Fruit fly (Drosophila melanogaster): Measurements from ENCODE around the gene Pkc98E.

Pkc98E gene

DNA sequence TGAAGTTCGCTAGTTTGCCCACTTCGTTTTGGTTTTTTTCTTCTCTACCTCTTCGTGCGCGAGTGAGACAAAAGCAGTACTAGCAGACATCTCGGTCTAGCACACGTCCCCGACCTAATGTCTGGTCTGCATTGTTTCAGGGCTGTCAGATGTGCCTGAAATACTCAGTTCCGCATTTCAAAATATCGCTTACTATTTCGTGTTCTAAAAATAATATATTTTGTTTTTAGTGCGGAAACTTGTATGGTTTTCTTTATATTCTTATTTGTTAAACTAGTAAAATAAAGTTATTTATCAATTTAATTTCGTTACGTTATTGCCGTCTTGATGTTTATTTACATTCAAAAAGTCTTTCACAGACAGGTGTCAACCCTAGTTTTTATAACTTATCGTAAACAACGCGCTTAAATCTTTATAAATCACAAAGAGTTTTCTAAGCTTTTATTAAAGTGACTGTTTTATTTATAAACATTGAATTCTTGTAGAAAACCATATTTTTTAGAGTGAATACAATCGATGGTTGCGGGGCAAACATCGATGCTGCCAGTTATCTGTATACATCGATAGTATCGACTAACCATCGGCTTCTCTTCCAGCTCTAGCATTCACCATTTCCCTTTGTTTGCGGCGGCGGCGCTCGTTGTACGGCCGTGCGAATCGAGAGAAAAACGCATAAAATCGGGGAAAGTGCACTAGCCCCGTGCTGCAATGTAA is 24.4 kb downstream of the Pkc98E start (continued):
- TF ChIP-seq Sox15 (GFP tag; optimal IDR thresholded peaks at IDR 0.05), result peak; percentile 69
- TF ChIP-seq Sox14 (GFP tag; optimal IDR thresholded peaks at IDR 0.05), result peak; percentile 81
- peak; percentile 58 for TF ChIP-seq acj6 (GFP tag; optimal IDR thresholded peaks at IDR 0.05)
- TF ChIP-seq eg (GFP tag; IDR thresholded peaks at IDR 0.05), result no peak
- peak; percentile 50 for TF ChIP-seq cyc (GFP tag; optimal IDR thresholded peaks at IDR 0.05)
- TF ChIP-seq CG10669 (GFP tag; optimal IDR thresholded peaks at IDR 0.05), result peak; percentile 72
- TF ChIP-seq Eip75B (GFP tag; optimal IDR thresholded peaks at IDR 0.05), result peak; percentile 55
- TF ChIP-seq CG3032 (tag; optimal IDR thresholded peaks at IDR 0.05), result peak; percentile 78
- TF ChIP-seq dsx (GFP tag; optimal IDR thresholded peaks at IDR 0.05; ENCODE audit: poor library complexity, severe bottlenecking), result peak; percentile 32
- TF ChIP-seq CG31627 (GFP tag; optimal IDR thresholded peaks at IDR 0.05), result peak; percentile 62
- TF ChIP-seq topi (GFP tag; optimal IDR thresholded peaks at IDR 0.05), result peak; percentile 57
- peak; percentile 77 for TF ChIP-seq CG34406 (GFP tag; optimal IDR thresholded peaks at IDR 0.05)

DNA sequence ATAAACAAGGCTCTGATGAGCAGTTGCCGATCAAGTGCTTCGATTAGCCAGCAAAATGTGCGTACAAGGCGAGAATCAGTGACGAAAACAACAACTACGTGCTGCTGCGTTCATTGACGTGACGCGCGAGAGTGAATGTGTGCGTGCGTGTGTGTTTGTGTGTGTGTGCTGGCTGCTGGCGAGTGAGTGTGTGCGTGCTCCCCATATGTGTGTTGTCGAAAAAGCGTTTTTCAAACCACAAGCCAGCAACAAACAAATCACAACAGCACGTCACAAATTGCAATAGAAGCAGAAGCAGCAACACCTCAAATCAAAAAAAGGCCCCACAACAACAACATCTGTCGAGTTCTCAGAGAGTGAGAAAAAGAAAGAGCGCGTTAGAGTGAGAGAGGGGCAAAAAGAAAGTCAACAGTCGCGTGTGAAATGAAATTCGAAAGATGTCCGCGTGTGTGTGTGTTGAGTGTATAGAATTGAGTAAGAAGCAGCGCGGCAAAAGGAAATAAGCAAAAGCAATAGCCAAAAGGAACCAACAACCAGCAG is 25.0 kb downstream of the Pkc98E start:
- no peak for TF ChIP-seq CG3919 (GFP tag; optimal IDR thresholded peaks at IDR 0.05)
- no peak for TF ChIP-seq svp (GFP tag)
- TF ChIP-seq salr (GFP tag; optimal IDR thresholded peaks at IDR 0.05), result peak in 1 of 2 experiments; percentile 15
- no peak for TF ChIP-seq Ets96B (tag; optimal IDR thresholded peaks at IDR 0.05)
- TF ChIP-seq CG1621 (tag; optimal IDR thresholded peaks at IDR 0.05), result no peak
- no peak for TF ChIP-seq CG32006 (GFP tag; optimal IDR thresholded peaks at IDR 0.05)
- TF ChIP-seq Eip75B (GFP tag; optimal IDR thresholded peaks at IDR 0.05), result no peak

DNA sequence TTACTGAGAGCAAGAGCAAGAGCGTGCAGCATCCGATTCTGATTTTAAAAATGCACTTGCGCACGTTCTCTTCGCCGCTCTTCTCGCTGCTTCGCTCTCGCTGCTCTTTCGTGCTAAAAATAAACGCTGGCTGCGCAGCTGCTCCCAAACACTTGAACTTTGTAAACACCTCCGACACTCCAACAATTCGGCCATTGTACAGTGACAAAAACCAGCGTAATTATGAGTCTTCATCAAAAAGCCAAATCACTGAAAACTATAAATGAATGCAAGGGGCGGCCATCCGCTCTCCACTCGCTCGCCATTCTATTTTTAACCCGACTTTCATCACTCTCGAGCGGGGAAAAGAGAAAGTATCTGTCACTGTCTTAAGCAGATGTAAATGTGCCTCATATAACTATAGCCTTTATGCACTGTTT is 25.7 kb downstream of the Pkc98E start:
- TF ChIP-seq Met (GFP tag; optimal IDR thresholded peaks at IDR 0.05), result peak; percentile 30
- no peak for TF ChIP-seq fkh (GFP tag; optimal IDR thresholded peaks at IDR 0.05)
- peak; percentile 23 for TF ChIP-seq Sox14 (GFP tag; optimal IDR thresholded peaks at IDR 0.05)
- TF ChIP-seq Hr4 (GFP tag; optimal IDR thresholded peaks at IDR 0.05), result peak; percentile 49
- TF ChIP-seq Eip78C (GFP tag), result peak; percentile 85
- peak; percentile 29 for TF ChIP-seq dac (GFP tag; optimal IDR thresholded peaks at IDR 0.05)
- TF ChIP-seq CG6792 (GFP tag; optimal IDR thresholded peaks at IDR 0.05), result peak; percentile 35
- no peak for TF ChIP-seq Smox (GFP tag; optimal IDR thresholded peaks at IDR 0.05)
- TF ChIP-seq Eip75B (GFP tag; optimal IDR thresholded peaks at IDR 0.05), result peak; percentile 54
- peak; percentile 60 for TF ChIP-seq Blimp-1 (GFP tag; optimal IDR thresholded peaks at IDR 0.05)
- peak; percentile 52 for TF ChIP-seq CG32006 (GFP tag; optimal IDR thresholded peaks at IDR 0.05)
- peak; percentile 26 for TF ChIP-seq CG8319 (GFP tag; optimal IDR thresholded peaks at IDR 0.05)
- TF ChIP-seq CG3032 (tag; optimal IDR thresholded peaks at IDR 0.05), result peak; percentile 8
- TF ChIP-seq CG15336 (GFP tag; IDR thresholded peaks at IDR 0.05), result no peak
- TF ChIP-seq achi (GFP tag; optimal IDR thresholded peaks at IDR 0.05), result peak; percentile 40
- TF ChIP-seq Gug (GFP tag; IDR thresholded peaks at IDR 0.05), result no peak
- TF ChIP-seq Sox15 (GFP tag; optimal IDR thresholded peaks at IDR 0.05), result no peak
- peak; percentile 0 for TF ChIP-seq CG6808 (GFP tag; optimal IDR thresholded peaks at IDR 0.05)
- peak; percentile 24 for TF ChIP-seq CG31627 (GFP tag; optimal IDR thresholded peaks at IDR 0.05)
- TF ChIP-seq CG1621 (tag; optimal IDR thresholded peaks at IDR 0.05), result peak; percentile 15
- peak; percentile 22 for TF ChIP-seq acj6 (GFP tag; optimal IDR thresholded peaks at IDR 0.05)
- peak; percentile 18 for TF ChIP-seq CG10631 (GFP tag; optimal IDR thresholded peaks at IDR 0.05)
- TF ChIP-seq svp (GFP tag), result peak; percentile 94
- peak; percentile 24 for TF ChIP-seq cyc (GFP tag; optimal IDR thresholded peaks at IDR 0.05)
- TF ChIP-seq Hr39 (GFP tag; optimal IDR thresholded peaks at IDR 0.05), result peak; percentile 28
- TF ChIP-seq net (GFP tag; optimal IDR thresholded peaks at IDR 0.05), result peak; percentile 73
- peak; percentile 43 for TF ChIP-seq CG8632 (GFP tag; optimal IDR thresholded peaks at IDR 0.05)
- peak; percentile 55 for TF ChIP-seq CG3919 (GFP tag; optimal IDR thresholded peaks at IDR 0.05)
- TF ChIP-seq Sox102F (GFP tag; optimal IDR thresholded peaks at IDR 0.05), result peak; percentile 45
- peak; percentile 62 for TF ChIP-seq dsx (GFP tag; optimal IDR thresholded peaks at IDR 0.05; ENCODE audit: poor library complexity, severe bottlenecking)
- peak in 1 of 2 experiments; percentile 34 for TF ChIP-seq ss (GFP tag; optimal IDR thresholded peaks at IDR 0.05)
- peak; percentile 33 for TF ChIP-seq CG11762 (GFP tag; optimal IDR thresholded peaks at IDR 0.05; ENCODE audit: insufficient read depth)
- TF ChIP-seq eg (GFP tag; IDR thresholded peaks at IDR 0.05), result no peak
- TF ChIP-seq esn (GFP tag; optimal IDR thresholded peaks at IDR 0.05), result peak; percentile 44
- no peak for TF ChIP-seq CG16779 (tag; optimal IDR thresholded peaks at IDR 0.05)
- TF ChIP-seq vri (GFP tag; optimal IDR thresholded peaks at IDR 0.05), result peak; percentile 44
- no peak for TF ChIP-seq CG8119 (GFP tag; IDR thresholded peaks at IDR 0.05)
- peak; percentile 26 for TF ChIP-seq CG34406 (GFP tag; optimal IDR thresholded peaks at IDR 0.05)
- no peak for TF ChIP-seq CG11294 (GFP tag; IDR thresholded peaks at IDR 0.05)
